Fruit fly (Drosophila melanogaster) whole organism, adult: Measurements from ENCODE around the gene CG9928.

Experiments
- cic ChIP-seq: fragments of 200-800 bp; sonication (Bioruptor generic); optimal IDR thresholded peaks from 2 replicates; lab custom pipeline; 2017; ENCODE audit warnings: missing biosample characterization, mild to moderate bottlenecking, missing genetic modification characterization, moderate library complexity
- kay ChIP-seq: fragments of 200-800 bp; sonication (Bioruptor generic); peaks from one replicate; lab custom pipeline; 2016; ENCODE audit warnings: missing biosample characterization, missing genetic modification characterization, borderline replicate concordance

dm6 chr2L:13122526-13122925, 20.2 kb downstream of the CG9928 start:
- no peak for TF ChIP-seq cic (GFP tag; lab: Kevin White, UChicago)
- no peak for TF ChIP-seq kay (GFP tag; lab: Kevin White, UChicago)
